Fruit fly (Drosophila melanogaster): ENCODE measurements around the gene mgl.

mgl gene

DNA sequence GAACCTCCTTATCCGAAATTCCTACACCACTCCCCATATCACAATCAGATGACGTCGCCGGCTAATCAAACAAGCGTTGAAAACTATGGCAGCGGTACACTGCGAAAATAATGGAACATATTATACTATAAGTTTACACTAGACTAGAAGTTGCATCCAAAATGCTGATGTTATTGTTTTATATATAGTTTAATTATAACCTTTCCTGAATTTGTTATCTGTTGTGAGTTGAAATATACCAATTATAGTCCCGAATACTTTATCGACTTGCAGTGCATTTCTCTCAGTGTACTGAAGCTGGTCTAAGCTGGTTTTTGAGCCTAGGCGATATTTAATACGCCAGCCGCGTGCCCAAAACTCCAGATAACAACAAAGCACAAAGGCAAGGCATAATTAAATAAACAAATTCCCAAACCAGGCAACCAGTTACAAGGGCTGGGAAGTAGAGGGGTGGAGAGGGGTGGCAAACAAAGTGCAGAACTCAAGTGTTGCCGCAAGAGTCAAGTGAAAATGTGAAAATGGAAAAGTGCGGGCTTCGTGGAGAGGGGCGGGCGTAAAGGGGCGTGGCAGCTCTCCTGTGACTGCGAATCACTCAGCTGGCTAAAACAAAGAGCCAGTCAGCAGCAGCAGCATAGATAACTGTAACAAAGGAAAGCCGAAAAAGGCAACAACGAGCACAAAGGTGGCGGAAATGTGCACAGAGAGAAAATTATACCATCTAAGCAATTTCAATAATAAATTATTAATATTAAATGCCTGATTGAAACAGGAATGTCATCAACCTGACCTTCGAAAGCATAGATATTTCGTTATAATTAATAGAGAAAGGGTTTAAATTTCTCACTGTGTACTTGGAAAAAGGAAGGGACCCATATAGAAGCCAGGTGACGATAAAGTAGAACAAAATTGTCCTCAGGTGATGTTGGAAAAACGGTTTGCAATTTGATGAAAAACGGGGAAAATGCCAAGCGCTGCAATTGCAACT lies 147.5 kb downstream of the mgl start (continued):
- TF ChIP-seq Dfd (GFP tag; optimal IDR thresholded peaks at IDR 0.05) = no peak
- TF ChIP-seq dm (GFP tag; optimal IDR thresholded peaks at IDR 0.05) = peak; percentile 1
- no peak for TF ChIP-seq ato (GFP tag; IDR thresholded peaks at IDR 0.05; ENCODE audit: partially characterized antibody)
- TF ChIP-seq gcm (GFP tag; optimal IDR thresholded peaks at IDR 0.05) = peak; percentile 60
- TF ChIP-seq Max (GFP tag; optimal IDR thresholded peaks at IDR 0.05) = peak; percentile 80
- TF ChIP-seq CG9727 (GFP tag; optimal IDR thresholded peaks at IDR 0.05) = peak; percentile 72
- TF ChIP-seq nerfin-1 (tag; optimal IDR thresholded peaks at IDR 0.05) = peak; percentile 70
- TF ChIP-seq MESR4 (GFP tag; optimal IDR thresholded peaks at IDR 0.05) = peak; percentile 15
- peak; percentile 79 for TF ChIP-seq CG7556 (GFP tag; optimal IDR thresholded peaks at IDR 0.05)
- 0 out of 2 replicates have a peak, but pooled peaks have one; percentile 43 for TF ChIP-seq toy (GFP tag; IDR thresholded peaks at IDR 0.05)
- TF ChIP-seq CG9932 (GFP tag; IDR thresholded peaks at IDR 0.05) = peak; percentile 86
- TF ChIP-seq zfh1 (GFP tag; IDR thresholded peaks at IDR 0.05) = peak; percentile 72
- peak; percentile 78 for TF ChIP-seq tgo (GFP tag; IDR thresholded peaks at IDR 0.05)
- TF ChIP-seq jumu (GFP tag; optimal IDR thresholded peaks at IDR 0.05) = peak; percentile 57
- no peak for TF ChIP-seq CG10431 (GFP tag; optimal IDR thresholded peaks at IDR 0.05)
- TF ChIP-seq insv (GFP tag; optimal IDR thresholded peaks at IDR 0.05) = no peak
- peak; percentile 74 for TF ChIP-seq seq (GFP tag; IDR thresholded peaks at IDR 0.05)
- TF ChIP-seq rib (GFP tag; IDR thresholded peaks at IDR 0.05) = peak; percentile 70; the same call in 1 of the 2 replicates
- TF ChIP-seq pzg (GFP tag; optimal IDR thresholded peaks at IDR 0.05) = peak; percentile 10
- TF ChIP-seq Mrtf (GFP tag; IDR thresholded peaks at IDR 0.05) = peak; percentile 64; the same call in 2 of the 3 replicates
- TF ChIP-seq Dll (GFP tag; IDR thresholded peaks at IDR 0.05; ENCODE audit: partially characterized antibody) = no peak
- peak; percentile 93 for TF ChIP-seq Ets65A (GFP tag)
- TF ChIP-seq CG8388 (GFP tag; optimal IDR thresholded peaks at IDR 0.05) = peak; percentile 78
- peak; percentile 84 for TF ChIP-seq Xbp1 (GFP tag; optimal IDR thresholded peaks at IDR 0.05)
- peak; percentile 68 for TF ChIP-seq CG14050 (GFP tag; IDR thresholded peaks at IDR 0.05)
- TF ChIP-seq repo (GFP tag; optimal IDR thresholded peaks at IDR 0.05) = no peak
- no peak for TF ChIP-seq br (optimal IDR thresholded peaks at IDR 0.05)
- TF ChIP-seq gce (GFP tag; IDR thresholded peaks at IDR 0.05) = peak; percentile 32; the same call in 1 of the 3 replicates
- TF ChIP-seq disco-r (GFP tag; optimal IDR thresholded peaks at IDR 0.05) = peak; percentile 43
- peak; percentile 93 for TF ChIP-seq CG2678 (tag; optimal IDR thresholded peaks at IDR 0.05)
- peak; percentile 88 for TF ChIP-seq dysf (GFP tag; IDR thresholded peaks at IDR 0.05)
- TF ChIP-seq pum (GFP tag; optimal IDR thresholded peaks at IDR 0.05) = peak; percentile 64
- TF ChIP-seq CG8089 (GFP tag; optimal IDR thresholded peaks at IDR 0.05) = peak; percentile 34
- peak; percentile 61 for TF ChIP-seq Fer2 (tag; optimal IDR thresholded peaks at IDR 0.05)
- peak; percentile 21; the same call in 1 of the 2 replicates for TF ChIP-seq gt (GFP tag; IDR thresholded peaks at IDR 0.05)
- TF ChIP-seq TFAM (GFP tag; optimal IDR thresholded peaks at IDR 0.05) = no peak
- peak; percentile 45 for TF ChIP-seq mirr (GFP tag; optimal IDR thresholded peaks at IDR 0.05)
- TF ChIP-seq da (GFP tag; optimal IDR thresholded peaks at IDR 0.05) = no peak
- TF ChIP-seq trh (GFP tag; optimal IDR thresholded peaks at IDR 0.05) = peak; percentile 22
- no peak for TF ChIP-seq CG7745 (tag; optimal IDR thresholded peaks at IDR 0.05)
- no peak for TF ChIP-seq CG4282 (GFP tag; optimal IDR thresholded peaks at IDR 0.05)
- TF ChIP-seq CG8765 (GFP tag; IDR thresholded peaks at IDR 0.05) = peak; percentile 59; the same call in 1 of the 2 replicates
- TF ChIP-seq Jarid2 (GFP tag; optimal IDR thresholded peaks at IDR 0.05) = peak; percentile 57
- peak; percentile 60 for TF ChIP-seq exex (tag; optimal IDR thresholded peaks at IDR 0.05)
- peak; percentile 71 for TF ChIP-seq chm (GFP tag; IDR thresholded peaks at IDR 0.05)
- peak; percentile 35; the same call in 1 of the 2 replicates for TF ChIP-seq peb (GFP tag; IDR thresholded peaks at IDR 0.05)
- TF ChIP-seq ewg (GFP tag; optimal IDR thresholded peaks at IDR 0.05) = peak; percentile 62
- TF ChIP-seq CG7987 (GFP tag; optimal IDR thresholded peaks at IDR 0.05) = peak; percentile 63
- TF ChIP-seq HLH4C (GFP tag; IDR thresholded peaks at IDR 0.05; ENCODE audit: partially characterized antibody) = no peak

Measured in whole organism, embryonic.